Fruit fly (Drosophila melanogaster) whole organism, embryonic: ENCODE data around the gene CG31960.
A peak's percentile ranks its signal among the peaks of the same experiment; 100 is the strongest.

Experiments
- Atf3 ChIP-seq: fragments of 200-800 bp; sonication (Bioruptor generic); optimal IDR thresholded peaks from 3 replicates; lab custom pipeline; 2016; ENCODE audit warnings: missing biosample characterization, missing genetic modification characterization
- CG10209 ChIP-seq: fragments of 200-800 bp; sonication (Bioruptor generic); optimal IDR thresholded peaks from 3 replicates; lab custom pipeline; 2017; ENCODE audit warnings: missing biosample characterization, mild to moderate bottlenecking, missing genetic modification characterization, missing genetic modification reagents
- CG10274 ChIP-seq: fragments of 200-800 bp; sonication (Bioruptor generic); optimal IDR thresholded peaks from 3 replicates; lab custom pipeline; 2017; ENCODE audit warnings: missing biosample characterization, mild to moderate bottlenecking, missing genetic modification characterization
- CG12299 ChIP-seq: fragments of 200-800 bp; sonication (Bioruptor generic); optimal IDR thresholded peaks from 2 replicates; lab custom pipeline; 2018; ENCODE audit warnings: missing biosample characterization, mild to moderate bottlenecking, missing genetic modification characterization
- CG12769 ChIP-seq: fragments of 200-800 bp; sonication (Bioruptor generic); optimal IDR thresholded peaks from 2 replicates; lab custom pipeline; 2019; ENCODE audit warnings: missing biosample characterization, mild to moderate bottlenecking, missing genetic modification characterization, moderate library complexity
- CG13296 ChIP-seq: fragments of 200-800 bp; sonication (Bioruptor generic); optimal IDR thresholded peaks from 3 replicates; lab custom pipeline; 2018; ENCODE audit warnings: missing biosample characterization, mild to moderate bottlenecking, missing genetic modification characterization
- CG14965 ChIP-seq: fragments of 200-800 bp; sonication (Bioruptor generic); optimal IDR thresholded peaks from 2 replicates; lab custom pipeline; 2016; ENCODE audit warnings: missing biosample characterization, missing genetic modification characterization, borderline replicate concordance
- CG15479 ChIP-seq: fragments of 200-800 bp; sonication (Bioruptor generic); optimal IDR thresholded peaks from 3 replicates; lab custom pipeline; 2019; ENCODE audit warnings: missing biosample characterization, mild to moderate bottlenecking, missing genetic modification characterization, moderate library complexity
- CG15601 ChIP-seq: fragments of 200-800 bp; sonication (Bioruptor generic); optimal IDR thresholded peaks from 3 replicates; lab custom pipeline; 2019; ENCODE audit warnings: missing biosample characterization, mild to moderate bottlenecking, missing genetic modification characterization, moderate library complexity
- CG18011 ChIP-seq: fragments of 200-800 bp; sonication (Bioruptor generic); optimal IDR thresholded peaks from 2 replicates; lab custom pipeline; 2017; ENCODE audit warnings: missing biosample characterization, missing genetic modification characterization, mild to moderate bottlenecking, moderate library complexity, missing genotype
- CG18619 ChIP-seq: fragments of 200-800 bp; sonication (Bioruptor generic); optimal IDR thresholded peaks from 3 replicates; lab custom pipeline; 2017; ENCODE audit warnings: missing biosample characterization, mild to moderate bottlenecking, missing genetic modification characterization
- CG18764 ChIP-seq: fragments of 200-800 bp; sonication (Bioruptor generic); optimal IDR thresholded peaks from 3 replicates; lab custom pipeline; 2016; ENCODE audit warnings: missing biosample characterization, missing genetic modification characterization
- CG30403 ChIP-seq: fragments of 200-800 bp; sonication (Bioruptor generic); optimal IDR thresholded peaks from 3 replicates; lab custom pipeline; 2016; ENCODE audit warnings: missing biosample characterization, missing genetic modification characterization
- CG31388 ChIP-seq: fragments of 200-800 bp; sonication (Bioruptor generic); optimal IDR thresholded peaks from 2 replicates; lab custom pipeline; 2016; ENCODE audit warnings: missing biosample characterization, missing genetic modification characterization
- CG3163 ChIP-seq: fragments of 200-800 bp; sonication (Bioruptor generic); optimal IDR thresholded peaks from 3 replicates; lab custom pipeline; 2016; ENCODE audit warnings: missing biosample characterization, missing genetic modification characterization
- CG4404 ChIP-seq: fragments of 200-800 bp; sonication (Bioruptor generic); IDR thresholded peaks from 2 replicates; pipeline ENCODE4 v1.3.6; 2022; ENCODE audit warnings: missing biosample characterization, missing genetic modification characterization
- CG5180 ChIP-seq: fragments of 200-800 bp; sonication (Bioruptor generic); optimal IDR thresholded peaks from 3 replicates; lab custom pipeline; 2017; ENCODE audit warnings: missing biosample characterization, missing genetic modification characterization, mild to moderate bottlenecking, moderate library complexity, missing genetic modification reagents
- CG6254 ChIP-seq: fragments of 200-800 bp; sonication (Bioruptor generic); optimal IDR thresholded peaks from 3 replicates; lab custom pipeline; 2017; ENCODE audit warnings: mild to moderate bottlenecking, missing biosample characterization, missing genetic modification reagents, missing genetic modification characterization
- CG6272 ChIP-seq: fragments of 200-800 bp; sonication (Bioruptor generic); IDR thresholded peaks from 2 replicates; pipeline ENCODE4 v1.3.6; 2022; ENCODE audit warnings: missing biosample characterization, missing genetic modification characterization
- CG9932 ChIP-seq: fragments of 200-800 bp; sonication (Bioruptor generic); IDR thresholded peaks from 2 replicates; pipeline ENCODE4 v1.3.6; 2022; ENCODE audit warnings: missing biosample characterization, missing genetic modification characterization
- Deaf1 ChIP-seq: fragments of 200-800 bp; optimal IDR thresholded peaks from 3 replicates; lab custom pipeline; 2019; ENCODE audit warnings: missing biosample characterization, mild to moderate bottlenecking, missing genetic modification characterization, moderate library complexity
- Dek ChIP-seq: fragments of 200-800 bp; sonication (Bioruptor generic); optimal IDR thresholded peaks from 3 replicates; lab custom pipeline; 2019; ENCODE audit warnings: missing biosample characterization, mild to moderate bottlenecking, missing genetic modification characterization, moderate library complexity
- Dip3 ChIP-seq: fragments of 200-800 bp; sonication (Bioruptor generic); optimal IDR thresholded peaks from 3 replicates; lab custom pipeline; 2016; ENCODE audit warnings: missing biosample characterization, missing genetic modification characterization
- E2f1 ChIP-seq: fragments of 200-800 bp; sonication (Bioruptor generic); IDR thresholded peaks from 2 replicates; pipeline ENCODE4 v1.3.6; 2022; ENCODE audit warnings: missing biosample characterization, missing genetic modification characterization
- Gsc ChIP-seq: fragments of 200-800 bp; sonication (Bioruptor generic); IDR thresholded peaks from 2 replicates; pipeline ENCODE4 v1.3.6; 2022; ENCODE audit warnings: missing biosample characterization, missing genetic modification characterization
- HLH4C ChIP-seq: fragments of 200-800 bp; sonication (Bioruptor generic); IDR thresholded peaks from 3 replicates; pipeline ENCODE4 v1.3.6; 2022; ENCODE audit warnings: missing biosample characterization, missing genetic modification characterization; ENCODE audit not compliant: partially characterized antibody
- Hand ChIP-seq: fragments of 200-800 bp; sonication (Bioruptor generic); optimal IDR thresholded peaks from 2 replicates; lab custom pipeline; 2017; ENCODE audit warnings: mild to moderate bottlenecking, missing biosample characterization, missing genetic modification reagents, missing genetic modification characterization
- Hsf ChIP-seq: fragments of 200-800 bp; sonication (Bioruptor generic); optimal IDR thresholded peaks from 3 replicates; lab custom pipeline; 2016; ENCODE audit warnings: missing biosample characterization, missing genetic modification characterization
- Lhr ChIP-seq: fragments of 200-800 bp; sonication (Bioruptor generic); optimal IDR thresholded peaks from 3 replicates; lab custom pipeline; 2017; ENCODE audit warnings: mild to moderate bottlenecking, missing biosample characterization, missing genetic modification reagents, missing genetic modification characterization
- Neu2 ChIP-seq: fragments of 200-800 bp; sonication (Bioruptor generic); optimal IDR thresholded peaks from 3 replicates; lab custom pipeline; 2016; ENCODE audit warnings: missing biosample characterization, missing genetic modification characterization, borderline replicate concordance
- Nf-YA ChIP-seq: fragments of 200-800 bp; sonication (Bioruptor generic); IDR thresholded peaks from 2 replicates; pipeline ENCODE4 v1.3.6; 2022; ENCODE audit warnings: missing biosample characterization, missing genetic modification characterization
- Opbp ChIP-seq: fragments of 200-800 bp; sonication (Bioruptor generic); IDR thresholded peaks from 3 replicates; pipeline ENCODE4 v1.3.6; 2022; ENCODE audit warnings: missing biosample characterization, missing genetic modification characterization; ENCODE audit not compliant: partially characterized antibody
- Ssrp ChIP-seq: fragments of 200-800 bp; sonication (Bioruptor generic); optimal IDR thresholded peaks from 2 replicates; lab custom pipeline; 2018; ENCODE audit warnings: missing biosample characterization, mild to moderate bottlenecking, missing genetic modification characterization, moderate library complexity
- Tbp ChIP-seq: fragments of >200 bp; optimal IDR thresholded peaks from 2 replicates; lab custom pipeline; 2018; ENCODE audit warnings: missing biosample characterization, missing genetic modification characterization
- YL-1 ChIP-seq: fragments of 200-800 bp; sonication (Bioruptor generic); optimal IDR thresholded peaks from 3 replicates; lab custom pipeline; 2017; ENCODE audit warnings: missing biosample characterization, mild to moderate bottlenecking, missing genetic modification characterization
- ap ChIP-seq: fragments of 200-800 bp; sonication (Bioruptor generic); IDR thresholded peaks from 2 replicates; pipeline ENCODE4 v1.3.6; 2022; ENCODE audit warnings: missing biosample characterization, missing genetic modification characterization
- caup ChIP-seq: fragments of 200-800 bp; sonication (Bioruptor generic); optimal IDR thresholded peaks from 3 replicates; lab custom pipeline; 2017; ENCODE audit warnings: missing biosample characterization, mild to moderate bottlenecking, missing genetic modification characterization, moderate library complexity; ENCODE audit not compliant: severe bottlenecking
- dmrt11E ChIP-seq: fragments of 200-800 bp; sonication (Bioruptor generic); optimal IDR thresholded peaks from 3 replicates; lab custom pipeline; 2018; ENCODE audit warnings: missing biosample characterization, mild to moderate bottlenecking, missing genetic modification characterization, moderate library complexity
- ewg ChIP-seq: fragments of 200-800 bp; sonication (Bioruptor generic); optimal IDR thresholded peaks from 3 replicates; lab custom pipeline; 2017; ENCODE audit warnings: mild to moderate bottlenecking, missing biosample characterization, missing genetic modification reagents, missing genetic modification characterization
- kah ChIP-seq: fragments of 200-800 bp; sonication (Bioruptor generic); optimal IDR thresholded peaks from 2 replicates; lab custom pipeline; 2018; ENCODE audit warnings: missing biosample characterization, mild to moderate bottlenecking, missing genetic modification characterization
- lov ChIP-seq, 2 experiments: fragments of 200-800 bp in 1 of 2; fragments of >200 bp in 1 of 2; sonication (Bioruptor generic) in 1 of 2; IDR thresholded peaks in 1 of 2; optimal IDR thresholded peaks in 1 of 2; 2 replicates in 1 of 2; 3 replicates in 1 of 2; pipeline versions ENCODE4 v1.3.6 to Lab custom; 2017 to 2022; ENCODE audit warnings: missing biosample characterization in 1 of 2, missing genetic modification characterization in 1 of 2
- p53 ChIP-seq: fragments of 200-800 bp; sonication (Bioruptor generic); optimal IDR thresholded peaks from 2 replicates; lab custom pipeline; 2016; ENCODE audit warnings: missing biosample characterization, missing genetic modification characterization
- phol ChIP-seq: fragments of 200-800 bp; sonication (Bioruptor generic); optimal IDR thresholded peaks from 3 replicates; lab custom pipeline; 2018; ENCODE audit warnings: missing biosample characterization, mild to moderate bottlenecking, missing genetic modification characterization, moderate library complexity
- pita ChIP-seq: fragments of 200-800 bp; sonication (Bioruptor generic); optimal IDR thresholded peaks from 2 replicates; lab custom pipeline; 2017; ENCODE audit warnings: missing biosample characterization, mild to moderate bottlenecking, missing genetic modification characterization
- seq ChIP-seq: fragments of 200-800 bp; sonication (Bioruptor generic); IDR thresholded peaks from 2 replicates; pipeline ENCODE4 v1.3.6; 2022; ENCODE audit warnings: missing biosample characterization, missing genetic modification characterization
- sisA ChIP-seq: fragments of 200-800 bp; sonication (Bioruptor generic); IDR thresholded peaks from 2 replicates; pipeline ENCODE4 v1.3.6; 2022; ENCODE audit warnings: missing biosample characterization, missing genetic modification characterization
- usp ChIP-seq: fragments of >200 bp; optimal IDR thresholded peaks from 2 replicates; lab custom pipeline; 2017; ENCODE audit warnings: missing biosample characterization, missing genetic modification characterization
- vvl ChIP-seq: fragments of 200-800 bp; sonication (Bioruptor generic); IDR thresholded peaks from 2 replicates; pipeline ENCODE4 v1.3.6; 2022; ENCODE audit warnings: missing biosample characterization, missing genetic modification characterization

Gene CG31960

dm6 chr2L:3772937-3773623, 11.7 kb upstream of the CG31960 start (continued):
- TF ChIP-seq CG4404 (GFP tag; lab: Robert Waterston, UW) (no peak), CG9932 (peak; percentile 32; the same call in 1 of the 2 replicates), E2f1 (GFP tag; lab: Robert Waterston, UW) (no peak), kah (GFP tag; lab: Kevin White, UChicago) (no peak), seq (GFP tag; lab: Robert Waterston, UW) (peak; percentile 24; the same call in 1 of the 2 replicates), HLH4C (GFP tag; lab: Robert Waterston, UW) (no peak), Opbp (GFP tag; lab: Robert Waterston, UW) (0 out of 3 replicates have a peak, but pooled peaks have one; percentile 27), Gsc (GFP tag; lab: Robert Waterston, UW) (no peak), ewg (GFP tag; lab: Kevin White, UChicago) (no peak), CG18011 (GFP tag; lab: Kevin White, UChicago) (no peak), CG3163 (GFP tag; lab: Kevin White, UChicago) (no peak), lov (optimal IDR thresholded peaks at IDR 0.05; lab: Kevin White, UChicago) (no peak), lov (GFP tag; IDR thresholded peaks at IDR 0.05; lab: Robert Waterston, UW) (no peak), Dip3 (GFP tag; lab: Kevin White, UChicago) (no peak), Lhr (no peak), ap (GFP tag; lab: Robert Waterston, UW) (no peak), CG12299 (no peak), CG10274 (GFP tag; lab: Kevin White, UChicago) (no peak), CG12769 (tag; lab: Kevin White, UChicago) (peak; percentile 75), caup (GFP tag; lab: Kevin White, UChicago) (no peak), Neu2 (GFP tag; lab: Kevin White, UChicago) (no peak), CG18764 (GFP tag; lab: Kevin White, UChicago) (peak; percentile 14), CG10209 (peak; percentile 59), Tbp (no peak), p53 (no peak), usp (no peak), CG18619 (GFP tag; lab: Kevin White, UChicago) (peak; percentile 33), CG30403 (GFP tag; lab: Kevin White, UChicago) (peak; percentile 63), CG14965 (GFP tag; lab: Kevin White, UChicago) (no peak), vvl (GFP tag; lab: Robert Waterston, UW) (0 out of 2 replicates have a peak, but pooled peaks have one; percentile 11), Hand (GFP tag; lab: Kevin White, UChicago) (peak; percentile 52), CG6272 (GFP tag; lab: Robert Waterston, UW) (no peak), Hsf (GFP tag; lab: Kevin White, UChicago) (peak; percentile 33), CG15479 (GFP tag; lab: Kevin White, UChicago) (no peak), pita (GFP tag; lab: Kevin White, UChicago) (no peak), CG5180 (GFP tag; lab: Kevin White, UChicago) (peak; percentile 76), sisA (no peak), phol (peak; percentile 82), Atf3 (GFP tag; lab: Kevin White, UChicago) (no peak), CG13296 (GFP tag; lab: Kevin White, UChicago) (peak; percentile 43), CG6254 (GFP tag; lab: Kevin White, UChicago) (peak; percentile 52), CG31388 (GFP tag; lab: Kevin White, UChicago) (no peak), Deaf1 (tag; lab: Kevin White, UChicago) (peak; percentile 72), Ssrp (peak; percentile 65), CG15601 (tag; lab: Kevin White, UChicago) (peak; percentile 7), dmrt11E (tag; lab: Kevin White, UChicago) (peak; percentile 78), YL-1 (GFP tag; lab: Kevin White, UChicago) (peak; percentile 28), Dek (peak; percentile 49), Nf-YA (GFP tag; lab: Robert Waterston, UW) (0 out of 2 replicates have a peak, but pooled peaks have one; percentile 30)
